Fruit fly (Drosophila melanogaster) whole organism, embryonic: ENCODE measurements around the gene CG13921.

Experiments
- Abd-B ChIP-seq: fragments of 200-800 bp; sonication (Bioruptor generic); optimal IDR thresholded peaks from 2 replicates; lab custom pipeline; 2018; ENCODE audit warnings: missing biosample characterization, mild to moderate bottlenecking, missing genetic modification characterization, moderate library complexity
- Bgb ChIP-seq: fragments of 200-800 bp; sonication (Bioruptor generic); IDR thresholded peaks from 2 replicates; pipeline ENCODE4 v1.3.6; 2022; ENCODE audit warnings: missing biosample characterization, missing genetic modification characterization; ENCODE audit not compliant: partially characterized antibody
- CG10274 ChIP-seq: fragments of 200-800 bp; sonication (Bioruptor generic); optimal IDR thresholded peaks from 3 replicates; lab custom pipeline; 2017; ENCODE audit warnings: missing biosample characterization, mild to moderate bottlenecking, missing genetic modification characterization
- CG10543 ChIP-seq: fragments of 200-800 bp; sonication (Bioruptor generic); optimal IDR thresholded peaks from 3 replicates; lab custom pipeline; 2017; ENCODE audit warnings: missing biosample characterization, mild to moderate bottlenecking, missing genetic modification characterization, moderate library complexity
- CG11247 ChIP-seq: fragments of 200-800 bp; sonication (Bioruptor generic); IDR thresholded peaks from 2 replicates; pipeline ENCODE4 v1.3.6; 2022; ENCODE audit warnings: missing biosample characterization, missing genetic modification characterization
- CG11560 ChIP-seq: fragments of 200-800 bp; sonication (Bioruptor generic); IDR thresholded peaks from 3 replicates; pipeline ENCODE4 v1.3.6; 2022; ENCODE audit warnings: missing biosample characterization, missing genetic modification characterization
- CG12219 ChIP-seq: fragments of 200-800 bp; sonication (Bioruptor generic); optimal IDR thresholded peaks from 3 replicates; lab custom pipeline; 2018; ENCODE audit warnings: missing biosample characterization, mild to moderate bottlenecking, missing genetic modification characterization
- CG12769 ChIP-seq: fragments of 200-800 bp; sonication (Bioruptor generic); optimal IDR thresholded peaks from 2 replicates; lab custom pipeline; 2019; ENCODE audit warnings: missing biosample characterization, mild to moderate bottlenecking, missing genetic modification characterization, moderate library complexity
- CG14441 ChIP-seq: fragments of 200-800 bp; sonication (Bioruptor generic); IDR thresholded peaks from 2 replicates; pipeline ENCODE4 v1.3.6; 2022; ENCODE audit warnings: missing biosample characterization, missing genetic modification characterization
- CG16863 ChIP-seq: fragments of 200-800 bp; sonication (Bioruptor generic); optimal IDR thresholded peaks from 3 replicates; lab custom pipeline; 2016; ENCODE audit warnings: missing biosample characterization, missing genetic modification characterization
- CG3281 ChIP-seq: fragments of 200-800 bp; sonication (Bioruptor generic); optimal IDR thresholded peaks from 3 replicates; lab custom pipeline; 2017; ENCODE audit warnings: missing biosample characterization, mild to moderate bottlenecking, missing genetic modification characterization
- CG34224 ChIP-seq: fragments of 200-800 bp; sonication (Bioruptor generic); IDR thresholded peaks from 3 replicates; pipeline ENCODE4 v1.3.6; 2022; ENCODE audit warnings: missing biosample characterization, missing genetic modification characterization; ENCODE audit not compliant: partially characterized antibody
- CG34376 ChIP-seq: fragments of 200-800 bp; sonication (Bioruptor generic); optimal IDR thresholded peaks from 2 replicates; lab custom pipeline; 2018; ENCODE audit warnings: missing biosample characterization, mild to moderate bottlenecking, missing genetic modification characterization
- CG3847 ChIP-seq: fragments of 200-800 bp; sonication (Bioruptor generic); IDR thresholded peaks from 2 replicates; pipeline ENCODE4 v1.3.6; 2022; ENCODE audit warnings: missing biosample characterization, missing genetic modification characterization
- CG6272 ChIP-seq: fragments of 200-800 bp; sonication (Bioruptor generic); IDR thresholded peaks from 2 replicates; pipeline ENCODE4 v1.3.6; 2022; ENCODE audit warnings: missing biosample characterization, missing genetic modification characterization
- CG6765 ChIP-seq: fragments of 200-800 bp; sonication (Bioruptor generic); optimal IDR thresholded peaks from 3 replicates; lab custom pipeline; 2017; ENCODE audit warnings: missing biosample characterization, mild to moderate bottlenecking, missing genetic modification characterization
- CG7271 ChIP-seq: fragments of 200-800 bp; sonication (Bioruptor generic); optimal IDR thresholded peaks from 2 replicates; lab custom pipeline; 2018; ENCODE audit warnings: missing biosample characterization, mild to moderate bottlenecking, missing genetic modification characterization, moderate library complexity
- CG8388 ChIP-seq: fragments of 200-800 bp; sonication (Bioruptor generic); optimal IDR thresholded peaks from 2 replicates; lab custom pipeline; 2019; ENCODE audit warnings: missing biosample characterization, mild to moderate bottlenecking, missing genetic modification characterization, moderate library complexity
- CG9727 ChIP-seq: fragments of 200-800 bp; sonication (Bioruptor generic); optimal IDR thresholded peaks from 3 replicates; lab custom pipeline; 2017; ENCODE audit warnings: missing biosample characterization, mild to moderate bottlenecking, missing genetic modification characterization
- D ChIP-seq, 2 experiments: fragments of 200-800 bp in 1 of 2; fragments of >200 bp in 1 of 2; sonication (Bioruptor generic) in 1 of 2; optimal IDR thresholded peaks; 2 replicates in 1 of 2; 3 replicates in 1 of 2; lab custom pipeline; 2017; ENCODE audit warnings: mild to moderate bottlenecking in 1 of 2, missing biosample characterization in 1 of 2, missing genetic modification characterization in 1 of 2, missing genetic modification reagents in 1 of 2
- Dbx ChIP-seq: fragments of 200-800 bp; sonication (Bioruptor generic); IDR thresholded peaks from 3 replicates; pipeline ENCODE4 v1.3.6; 2022; ENCODE audit warnings: missing biosample characterization, missing genetic modification characterization
- Deaf1 ChIP-seq: fragments of 200-800 bp; optimal IDR thresholded peaks from 3 replicates; lab custom pipeline; 2019; ENCODE audit warnings: missing biosample characterization, mild to moderate bottlenecking, missing genetic modification characterization, moderate library complexity
- E2f2 ChIP-seq: fragments of 200-800 bp; sonication (Bioruptor generic); IDR thresholded peaks from 2 replicates; pipeline ENCODE4 v1.3.6; 2022; ENCODE audit warnings: missing biosample characterization, missing genetic modification characterization
- Hey ChIP-seq: fragments of 200-800 bp; sonication (Bioruptor generic); optimal IDR thresholded peaks from 3 replicates; lab custom pipeline; 2018; ENCODE audit warnings: missing biosample characterization, mild to moderate bottlenecking, missing genetic modification characterization
- HmgZ ChIP-seq: fragments of 200-800 bp; sonication (Bioruptor generic); optimal IDR thresholded peaks from 2 replicates; lab custom pipeline; 2018; ENCODE audit warnings: missing biosample characterization, mild to moderate bottlenecking, missing genetic modification characterization
- Hr51 ChIP-seq, 2 experiments: fragments of 200-800 bp; sonication (Bioruptor generic); optimal IDR thresholded peaks; 2 replicates in 1 of 2; 3 replicates in 1 of 2; lab custom pipeline; 2016 to 2018; ENCODE audit warnings: missing biosample characterization in 2 of 2, missing genetic modification characterization in 2 of 2, mild to moderate bottlenecking in 1 of 2, moderate library complexity in 1 of 2
- Lhr ChIP-seq: fragments of 200-800 bp; sonication (Bioruptor generic); optimal IDR thresholded peaks from 3 replicates; lab custom pipeline; 2017; ENCODE audit warnings: mild to moderate bottlenecking, missing biosample characterization, missing genetic modification reagents, missing genetic modification characterization
- Lim3 ChIP-seq: fragments of 200-800 bp; sonication (Bioruptor generic); IDR thresholded peaks from 2 replicates; pipeline ENCODE4 v1.3.6; 2022; ENCODE audit warnings: missing biosample characterization, missing genetic modification characterization
- Opbp ChIP-seq: fragments of 200-800 bp; sonication (Bioruptor generic); IDR thresholded peaks from 3 replicates; pipeline ENCODE4 v1.3.6; 2022; ENCODE audit warnings: missing biosample characterization, missing genetic modification characterization; ENCODE audit not compliant: partially characterized antibody
- Pdp1 ChIP-seq, 2 experiments: fragments of 200-800 bp; sonication (Bioruptor generic); optimal IDR thresholded peaks; 3 replicates each; lab custom pipeline; 2016; ENCODE audit warnings: missing biosample characterization in 2 of 2, missing genetic modification characterization in 2 of 2, mild to moderate bottlenecking in 1 of 2, moderate library complexity in 1 of 2
- Ptx1 ChIP-seq: fragments of 200-800 bp; sonication (Bioruptor generic); IDR thresholded peaks from 2 replicates; pipeline ENCODE4 v1.3.6; 2022; ENCODE audit warnings: missing biosample characterization, missing genetic modification characterization
- br ChIP-seq: fragments of >200 bp; optimal IDR thresholded peaks from 2 replicates; lab custom pipeline; 2017
- caup ChIP-seq: fragments of 200-800 bp; sonication (Bioruptor generic); optimal IDR thresholded peaks from 3 replicates; lab custom pipeline; 2017; ENCODE audit warnings: missing biosample characterization, mild to moderate bottlenecking, missing genetic modification characterization, moderate library complexity; ENCODE audit not compliant: severe bottlenecking
- fu2 ChIP-seq: fragments of 200-800 bp; sonication (Bioruptor generic); optimal IDR thresholded peaks from 2 replicates; lab custom pipeline; 2016; ENCODE audit warnings: missing biosample characterization, missing genetic modification characterization
- grn ChIP-seq: fragments of 200-800 bp; sonication (Bioruptor generic); optimal IDR thresholded peaks from 3 replicates; lab custom pipeline; 2017; ENCODE audit warnings: missing biosample characterization, missing genetic modification characterization
- kay ChIP-seq: fragments of 200-800 bp; sonication (Bioruptor generic); optimal IDR thresholded peaks from 2 replicates; lab custom pipeline; 2016; ENCODE audit warnings: missing biosample characterization, missing genetic modification characterization
- klu ChIP-seq: fragments of 200-800 bp; sonication (Bioruptor generic); IDR thresholded peaks from 2 replicates; pipeline ENCODE4 v1.3.6; 2022; ENCODE audit warnings: missing biosample characterization, missing genetic modification characterization
- kni ChIP-seq: fragments of 200-800 bp; sonication (Bioruptor generic); optimal IDR thresholded peaks from 3 replicates; lab custom pipeline; 2017; ENCODE audit warnings: mild to moderate bottlenecking, missing biosample characterization, missing genetic modification reagents, missing genetic modification characterization
- lmd ChIP-seq: fragments of 200-800 bp; sonication (Bioruptor generic); IDR thresholded peaks from 2 replicates; pipeline ENCODE4 v1.3.6; 2022; ENCODE audit warnings: missing biosample characterization, missing genetic modification characterization
- mirr ChIP-seq: fragments of 200-800 bp; sonication (Bioruptor generic); optimal IDR thresholded peaks from 3 replicates; lab custom pipeline; 2018; ENCODE audit warnings: missing biosample characterization, mild to moderate bottlenecking, missing genetic modification characterization
- mld ChIP-seq: fragments of 200-800 bp; sonication (Bioruptor generic); IDR thresholded peaks from 3 replicates; pipeline ENCODE4 v1.3.6; 2022; ENCODE audit warnings: missing biosample characterization, missing genetic modification characterization; ENCODE audit not compliant: partially characterized antibody
- pfk ChIP-seq: fragments of 200-800 bp; sonication (Bioruptor generic); optimal IDR thresholded peaks from 2 replicates; lab custom pipeline; 2018; ENCODE audit warnings: missing biosample characterization, mild to moderate bottlenecking, missing genetic modification characterization, moderate library complexity
- sd ChIP-seq: fragments of 200-800 bp; sonication (Bioruptor generic); optimal IDR thresholded peaks from 3 replicates; lab custom pipeline; 2018; ENCODE audit warnings: missing biosample characterization, mild to moderate bottlenecking, missing genetic modification characterization, moderate library complexity
- sens-2 ChIP-seq: fragments of 200-800 bp; sonication (Bioruptor generic); IDR thresholded peaks from 2 replicates; pipeline ENCODE4 v1.3.6; 2022; ENCODE audit warnings: missing biosample characterization, missing genetic modification characterization
- so ChIP-seq: fragments of 200-800 bp; sonication (Bioruptor generic); IDR thresholded peaks from 3 replicates; pipeline ENCODE4 v1.3.6; 2022; ENCODE audit warnings: missing biosample characterization, missing genetic modification characterization
- sug ChIP-seq: fragments of 200-800 bp; optimal IDR thresholded peaks from 2 replicates; lab custom pipeline; 2019; ENCODE audit warnings: missing biosample characterization, mild to moderate bottlenecking, missing genetic modification characterization, moderate library complexity
- tgo ChIP-seq: fragments of 200-800 bp; sonication (Bioruptor generic); IDR thresholded peaks from 3 replicates; pipeline ENCODE4 v1.3.6; 2022; ENCODE audit warnings: missing biosample characterization, missing genetic modification characterization
- zen2 ChIP-seq: fragments of 200-800 bp; sonication (Bioruptor generic); IDR thresholded peaks from 3 replicates; pipeline ENCODE4 v1.3.6; 2022; ENCODE audit warnings: missing biosample characterization, missing genetic modification characterization; ENCODE audit not compliant: partially characterized antibody
- zfh2 ChIP-seq: fragments of 200-800 bp; sonication (Bioruptor generic); optimal IDR thresholded peaks from 2 replicates; lab custom pipeline; 2016; ENCODE audit warnings: missing biosample characterization, missing genetic modification characterization

Gene CG13921

dm6 chr3L:1784092-1784491 is 37.4 kb downstream of the CG13921 start (continued):
- TF ChIP-seq grn (GFP tag; lab: Kevin White, UChicago) (peak; percentile 98), CG14441 (no peak), Hr51 (GFP tag; optimal IDR thresholded peaks at IDR 0.05; lab: Kevin White, UChicago) (no peak), Ptx1 (GFP tag; lab: Robert Waterston, UW) (no peak), fu2 (GFP tag; lab: Kevin White, UChicago) (no peak), D (optimal IDR thresholded peaks at IDR 0.05; lab: Kevin White, UChicago) (no peak), D (GFP tag; optimal IDR thresholded peaks at IDR 0.05; lab: Kevin White, UChicago) (no peak), br (lab: Kevin White, UChicago) (no peak), zfh2 (GFP tag; lab: Kevin White, UChicago) (no peak), CG34376 (GFP tag; lab: Kevin White, UChicago) (peak; percentile 82), Abd-B (GFP tag; lab: Kevin White, UChicago) (no peak), Lim3 (GFP tag; lab: Robert Waterston, UW) (no peak), CG10274 (GFP tag; lab: Kevin White, UChicago) (no peak), CG3281 (GFP tag; lab: Kevin White, UChicago) (no peak), CG7271 (tag; lab: Kevin White, UChicago) (no peak), zen2 (GFP tag; lab: Robert Waterston, UW) (no peak), CG16863 (GFP tag; lab: Kevin White, UChicago) (no peak), CG34224 (GFP tag; lab: Robert Waterston, UW) (no peak), CG6272 (GFP tag; lab: Robert Waterston, UW) (no peak), Deaf1 (tag; lab: Kevin White, UChicago) (no peak), mld (GFP tag; lab: Robert Waterston, UW) (no peak), Opbp (GFP tag; lab: Robert Waterston, UW) (no peak), caup (GFP tag; lab: Kevin White, UChicago) (no peak)

dm6 chr3L:1789339-1789738 is 42.6 kb downstream of the CG13921 start:
- TF ChIP-seq kay (GFP tag; lab: Kevin White, UChicago) (peak; percentile 28), klu (GFP tag; lab: Robert Waterston, UW) (no peak), CG6765 (GFP tag; lab: Kevin White, UChicago) (no peak), lmd (GFP tag; lab: Robert Waterston, UW) (no peak), sug (tag; lab: Kevin White, UChicago) (peak; percentile 66), kni (GFP tag; lab: Kevin White, UChicago) (no peak), Bgb (no peak), CG12769 (tag; lab: Kevin White, UChicago) (no peak), mirr (GFP tag; lab: Kevin White, UChicago) (peak; percentile 34), CG11560 (no peak), CG12219 (GFP tag; lab: Kevin White, UChicago) (no peak), CG11247 (GFP tag; lab: Robert Waterston, UW) (no peak), CG9727 (no peak), sens-2 (GFP tag; lab: Robert Waterston, UW) (no peak), Lhr (GFP tag; lab: Kevin White, UChicago) (no peak), grn (GFP tag; lab: Kevin White, UChicago) (peak; percentile 3), HmgZ (tag; lab: Kevin White, UChicago) (peak; percentile 18), sd (tag; lab: Kevin White, UChicago) (peak; percentile 78), Pdp1 (GFP tag; optimal IDR thresholded peaks at IDR 0.05; lab: Kevin White, UChicago) (peak in 1 of 2 experiments; percentile 66), pfk (peak; percentile 55), tgo (GFP tag; lab: Robert Waterston, UW) (no peak), so (GFP tag; lab: Robert Waterston, UW) (no peak), CG3847 (GFP tag; lab: Robert Waterston, UW) (no peak), E2f2 (GFP tag; lab: Robert Waterston, UW) (no peak), Hey (tag; lab: Kevin White, UChicago) (peak; percentile 97), Dbx (0 out of 3 replicates have a peak, but pooled peaks have one; percentile 8), CG10543 (peak; percentile 55), CG8388 (GFP tag; lab: Kevin White, UChicago) (no peak), CG34376 (GFP tag; lab: Kevin White, UChicago) (peak; percentile 65)
